Fruit fly (Drosophila melanogaster) whole organism, embryonic: ENCODE measurements around the gene Amun.

Source experiments
- Adf1 ChIP-seq: fragments of 200-800 bp; sonication (Bioruptor generic); IDR thresholded peaks from 2 replicates; pipeline ENCODE4 v1.3.6; 2022; ENCODE audit warnings: missing biosample characterization, missing genetic modification characterization
- CG10321 ChIP-seq: fragments of 200-800 bp; sonication (Bioruptor generic); IDR thresholded peaks from 2 replicates; pipeline ENCODE4 v1.3.6; 2022; ENCODE audit warnings: missing biosample characterization, missing genetic modification characterization
- CG10462 ChIP-seq: fragments of 200-800 bp; sonication (Bioruptor generic); optimal IDR thresholded peaks from 2 replicates; lab custom pipeline; 2016; ENCODE audit warnings: missing biosample characterization, missing genetic modification characterization
- CG11093 ChIP-seq: fragments of 200-800 bp; sonication (Bioruptor generic); IDR thresholded peaks from 3 replicates; pipeline ENCODE4 v1.3.6; 2022; ENCODE audit warnings: missing biosample characterization, missing genetic modification characterization
- CG11723 ChIP-seq: fragments of 200-800 bp; sonication (Bioruptor generic); optimal IDR thresholded peaks from 2 replicates; lab custom pipeline; 2017; ENCODE audit warnings: missing biosample characterization, mild to moderate bottlenecking, missing genetic modification characterization
- CG12071 ChIP-seq: fragments of 200-800 bp; sonication (Bioruptor generic); optimal IDR thresholded peaks from 3 replicates; lab custom pipeline; 2018; ENCODE audit warnings: missing biosample characterization, mild to moderate bottlenecking, missing genetic modification characterization
- CG12219 ChIP-seq: fragments of 200-800 bp; sonication (Bioruptor generic); optimal IDR thresholded peaks from 3 replicates; lab custom pipeline; 2018; ENCODE audit warnings: missing biosample characterization, mild to moderate bottlenecking, missing genetic modification characterization
- CG12299 ChIP-seq: fragments of 200-800 bp; sonication (Bioruptor generic); optimal IDR thresholded peaks from 2 replicates; lab custom pipeline; 2018; ENCODE audit warnings: missing biosample characterization, mild to moderate bottlenecking, missing genetic modification characterization
- CG16863 ChIP-seq: fragments of 200-800 bp; sonication (Bioruptor generic); optimal IDR thresholded peaks from 3 replicates; lab custom pipeline; 2016; ENCODE audit warnings: missing biosample characterization, missing genetic modification characterization
- CG17802 ChIP-seq: fragments of 200-800 bp; sonication (Bioruptor generic); optimal IDR thresholded peaks from 2 replicates; lab custom pipeline; 2018; ENCODE audit warnings: missing biosample characterization, mild to moderate bottlenecking, missing genetic modification characterization, moderate library complexity
- CG1832 ChIP-seq: fragments of 200-800 bp; sonication (Bioruptor generic); optimal IDR thresholded peaks from 2 replicates; lab custom pipeline; 2017; ENCODE audit warnings: missing biosample characterization, mild to moderate bottlenecking, missing genetic modification characterization, inconsistent platforms
- CG2199 ChIP-seq: fragments of 200-800 bp; sonication (Bioruptor generic); IDR thresholded peaks from 3 replicates; pipeline ENCODE4 v1.3.6; 2022; ENCODE audit warnings: missing biosample characterization, missing genetic modification characterization
- CG3065 ChIP-seq: fragments of 200-800 bp; sonication (Bioruptor generic); optimal IDR thresholded peaks from 2 replicates; lab custom pipeline; 2016; ENCODE audit warnings: missing biosample characterization, missing genetic modification characterization
- CG31224 ChIP-seq: fragments of 200-800 bp; sonication (Bioruptor generic); IDR thresholded peaks from 2 replicates; pipeline ENCODE4 v1.3.6; 2022; ENCODE audit warnings: missing biosample characterization, missing genetic modification characterization
- CG31388 ChIP-seq: fragments of 200-800 bp; sonication (Bioruptor generic); optimal IDR thresholded peaks from 2 replicates; lab custom pipeline; 2016; ENCODE audit warnings: missing biosample characterization, missing genetic modification characterization
- CG32767 ChIP-seq: fragments of 200-800 bp; sonication (Bioruptor generic); IDR thresholded peaks from 2 replicates; pipeline ENCODE4 v1.3.6; 2022; ENCODE audit warnings: missing biosample characterization, missing genetic modification characterization
- CG42726 ChIP-seq: fragments of 200-800 bp; sonication (Bioruptor generic); IDR thresholded peaks from 2 replicates; pipeline ENCODE4 v1.3.6; 2022; ENCODE audit warnings: missing biosample characterization, missing genetic modification characterization; ENCODE audit not compliant: partially characterized antibody
- CG4360 ChIP-seq: fragments of 200-800 bp; sonication (Bioruptor generic); IDR thresholded peaks from 2 replicates; pipeline ENCODE4 v1.3.6; 2022; ENCODE audit warnings: missing biosample characterization, missing genetic modification characterization
- CG8290 ChIP-seq, 3 experiments: fragments of 200-800 bp; sonication (Bioruptor generic); optimal IDR thresholded peaks; 2 replicates each; lab custom pipeline; 2016 to 2019; ENCODE audit warnings: missing biosample characterization in 3 of 3, missing genetic modification characterization in 3 of 3, mild to moderate bottlenecking in 2 of 3, moderate library complexity in 1 of 3
- CTCF ChIP-seq: fragments of 200-800 bp; sonication (Bioruptor generic); optimal IDR thresholded peaks from 2 replicates; lab custom pipeline; 2017; ENCODE audit warnings: missing biosample characterization, mild to moderate bottlenecking, missing genetic modification characterization, moderate library complexity
- D19A ChIP-seq: fragments of 200-800 bp; optimal IDR thresholded peaks from 3 replicates; lab custom pipeline; 2019; ENCODE audit warnings: missing biosample characterization, mild to moderate bottlenecking, missing genetic modification characterization, moderate library complexity
- Ets65A ChIP-seq: fragments of 200-800 bp; sonication (Bioruptor generic); peaks from one replicate; lab custom pipeline; 2016; ENCODE audit warnings: missing biosample characterization, missing genetic modification characterization
- Ets97D ChIP-seq: fragments of 200-800 bp; sonication (Bioruptor generic); optimal IDR thresholded peaks from 3 replicates; lab custom pipeline; 2016; ENCODE audit warnings: missing biosample characterization, missing genetic modification characterization
- GATAe ChIP-seq: fragments of 200-800 bp; sonication (Bioruptor generic); conservative IDR thresholded peaks from 2 replicates; pipeline ENCODE4 v1.3.6; 2022; ENCODE audit warnings: missing biosample characterization, missing genetic modification characterization
- H2.0 ChIP-seq: fragments of 200-800 bp; sonication (Bioruptor generic); IDR thresholded peaks from 2 replicates; pipeline ENCODE4 v1.3.6; 2022; ENCODE audit warnings: missing biosample characterization, missing genetic modification characterization
- Hr39 ChIP-seq: fragments of >200 bp; optimal IDR thresholded peaks from 2 replicates; lab custom pipeline; 2017
- Med ChIP-seq: fragments of 200-800 bp; sonication (Bioruptor generic); peaks from one replicate; lab custom pipeline; 2016; ENCODE audit warnings: missing biosample characterization, missing genetic modification characterization, mild to moderate bottlenecking, inconsistent platforms, moderate library complexity
- Oli ChIP-seq: fragments of 200-800 bp; sonication (Bioruptor generic); optimal IDR thresholded peaks from 2 replicates; lab custom pipeline; 2018; ENCODE audit warnings: missing biosample characterization, mild to moderate bottlenecking, missing genetic modification characterization, moderate library complexity
- Opbp ChIP-seq: fragments of 200-800 bp; sonication (Bioruptor generic); IDR thresholded peaks from 3 replicates; pipeline ENCODE4 v1.3.6; 2022; ENCODE audit warnings: missing biosample characterization, missing genetic modification characterization; ENCODE audit not compliant: partially characterized antibody
- Optix ChIP-seq: fragments of 200-800 bp; sonication (Bioruptor generic); IDR thresholded peaks from 3 replicates; pipeline ENCODE4 v1.3.6; 2022; ENCODE audit warnings: missing biosample characterization, missing genetic modification characterization
- Sry-δ ChIP-seq: fragments of 200-800 bp; sonication (Bioruptor generic); optimal IDR thresholded peaks from 2 replicates; lab custom pipeline; 2016; ENCODE audit warnings: missing biosample characterization, missing genetic modification characterization
- Trl ChIP-seq, 3 experiments: fragments of >200 bp in 2 of 3; fragments of 200-800 bp in 1 of 3; sonication (Bioruptor generic) in 1 of 3; optimal IDR thresholded peaks; 2 replicates in 1 of 3; 3 replicates in 2 of 3; lab custom pipeline; 2016 to 2017; ENCODE audit warnings: missing biosample characterization in 1 of 3, missing genetic modification characterization in 1 of 3
- Usf ChIP-seq: fragments of 200-800 bp; sonication (Bioruptor generic); optimal IDR thresholded peaks from 2 replicates; lab custom pipeline; 2017; ENCODE audit warnings: missing genotype, missing biosample characterization, missing genetic modification characterization
- aop ChIP-seq: fragments of 200-800 bp; sonication (Bioruptor generic); IDR thresholded peaks from 2 replicates; pipeline ENCODE4 v1.3.6; 2022; ENCODE audit warnings: missing biosample characterization, missing genetic modification characterization
- bbx ChIP-seq: fragments of 200-800 bp; sonication (Bioruptor generic); IDR thresholded peaks from 2 replicates; pipeline ENCODE4 v1.3.6; 2022; ENCODE audit warnings: missing biosample characterization, missing genetic modification characterization; ENCODE audit not compliant: partially characterized antibody
- chif ChIP-seq, 2 experiments: fragments of 200-800 bp; sonication (Bioruptor generic); optimal IDR thresholded peaks; 3 replicates each; lab custom pipeline; 2016; ENCODE audit warnings: missing biosample characterization in 2 of 2, missing genetic modification characterization in 2 of 2
- chn ChIP-seq: fragments of 200-800 bp; sonication (Bioruptor generic); optimal IDR thresholded peaks from 2 replicates; lab custom pipeline; 2016; ENCODE audit warnings: missing biosample characterization, missing genetic modification characterization
- cwo ChIP-seq: fragments of 200-800 bp; sonication (Bioruptor generic); optimal IDR thresholded peaks from 3 replicates; lab custom pipeline; 2017; ENCODE audit warnings: missing biosample characterization, missing genetic modification characterization, mild to moderate bottlenecking, moderate library complexity, missing genetic modification reagents
- dm ChIP-seq: fragments of 200-800 bp; sonication (Bioruptor generic); optimal IDR thresholded peaks from 3 replicates; lab custom pipeline; 2016; ENCODE audit warnings: missing biosample characterization, missing genetic modification characterization
- dysf ChIP-seq: fragments of 200-800 bp; sonication (Bioruptor generic); IDR thresholded peaks from 3 replicates; pipeline ENCODE4 v1.3.6; 2022; ENCODE audit warnings: missing biosample characterization, missing genetic modification characterization
- esg ChIP-seq: fragments of 200-800 bp; sonication (Bioruptor generic); conservative IDR thresholded peaks from 2 replicates; pipeline ENCODE4 v1.3.6; 2022; ENCODE audit warnings: missing biosample characterization, missing genetic modification characterization
- fu2 ChIP-seq: fragments of 200-800 bp; sonication (Bioruptor generic); optimal IDR thresholded peaks from 2 replicates; lab custom pipeline; 2016; ENCODE audit warnings: missing biosample characterization, missing genetic modification characterization
- gcm2 ChIP-seq: fragments of 200-800 bp; sonication (Bioruptor generic); optimal IDR thresholded peaks from 2 replicates; lab custom pipeline; 2016; ENCODE audit warnings: missing biosample characterization, missing genetic modification characterization
- ham ChIP-seq: fragments of 200-800 bp; sonication (Bioruptor generic); IDR thresholded peaks from 2 replicates; pipeline ENCODE4 v1.3.6; 2022; ENCODE audit warnings: missing biosample characterization, missing genetic modification characterization
- lilli ChIP-seq: fragments of 200-800 bp; sonication (Bioruptor generic); optimal IDR thresholded peaks from 3 replicates; lab custom pipeline; 2016; ENCODE audit warnings: missing biosample characterization, missing genetic modification characterization
- lmd ChIP-seq: fragments of 200-800 bp; sonication (Bioruptor generic); IDR thresholded peaks from 2 replicates; pipeline ENCODE4 v1.3.6; 2022; ENCODE audit warnings: missing biosample characterization, missing genetic modification characterization
- nerfin-2 ChIP-seq: fragments of 200-800 bp; sonication (Bioruptor generic); IDR thresholded peaks from 2 replicates; pipeline ENCODE4 v1.3.6; 2022; ENCODE audit warnings: missing biosample characterization, missing genetic modification characterization; ENCODE audit not compliant: partially characterized antibody
- pnt ChIP-seq: fragments of 200-800 bp; sonication (Bioruptor generic); optimal IDR thresholded peaks from 3 replicates; lab custom pipeline; 2016; ENCODE audit warnings: missing biosample characterization, missing genetic modification characterization
- pros ChIP-seq: fragments of 200-800 bp; sonication (Bioruptor generic); optimal IDR thresholded peaks from 3 replicates; lab custom pipeline; 2019; ENCODE audit warnings: missing biosample characterization, mild to moderate bottlenecking, missing genetic modification characterization, moderate library complexity
- slbo ChIP-seq: fragments of 200-800 bp; sonication (Bioruptor generic); IDR thresholded peaks from 2 replicates; pipeline ENCODE4 v1.3.6; 2022; ENCODE audit warnings: missing biosample characterization, missing genetic modification characterization
- sr ChIP-seq: fragments of 200-800 bp; sonication (Bioruptor generic); IDR thresholded peaks from 3 replicates; pipeline ENCODE4 v1.3.6; 2022; ENCODE audit warnings: missing biosample characterization, missing genetic modification characterization

Gene Amun

dm6 chrX:11694959-11695882 is 20.1 kb downstream of the Amun start, which contains the start of gene PhKgamma (continued):
- TF ChIP-seq sr (GFP tag; lab: Robert Waterston, UW) (no peak), pros (no peak), lmd (GFP tag; lab: Robert Waterston, UW) (no peak), GATAe (no peak), CTCF (GFP tag; lab: Kevin White, UChicago) (peak; percentile 80), Ets97D (GFP tag; lab: Kevin White, UChicago) (peak; percentile 88), pnt (no peak), Hr39 (lab: Kevin White, UChicago) (no peak), Ets65A (GFP tag; lab: Kevin White, UChicago) (peak; percentile 80), chn (GFP tag; lab: Kevin White, UChicago) (no peak), CG10462 (GFP tag; lab: Kevin White, UChicago) (no peak), ham (GFP tag; lab: Robert Waterston, UW) (no peak), esg (GFP tag; lab: Robert Waterston, UW) (no peak), Adf1 (GFP tag; lab: Robert Waterston, UW) (no peak), dysf (no peak; the same call in 2 of the 3 replicates), lilli (GFP tag; lab: Kevin White, UChicago) (no peak), CG32767 (GFP tag; lab: Robert Waterston, UW) (no peak), H2.0 (GFP tag; lab: Robert Waterston, UW) (no peak), Opbp (GFP tag; lab: Robert Waterston, UW) (peak; percentile 96), CG4360 (GFP tag; lab: Robert Waterston, UW) (peak; percentile 61), cwo (GFP tag; lab: Kevin White, UChicago) (no peak), nerfin-2 (GFP tag; lab: Robert Waterston, UW) (peak; percentile 81), chif (GFP tag; optimal IDR thresholded peaks at IDR 0.05; lab: Kevin White, UChicago) (no peak), CG12071 (GFP tag; lab: Kevin White, UChicago) (no peak), CG42726 (GFP tag; lab: Robert Waterston, UW) (peak; percentile 87), CG8290 (GFP tag; optimal IDR thresholded peaks at IDR 0.05; lab: Kevin White, UChicago) (peak; percentile 64), CG8290 (tag; optimal IDR thresholded peaks at IDR 0.05; lab: Kevin White, UChicago) (peak in 1 of 2 experiments; percentile 95), slbo (GFP tag; lab: Robert Waterston, UW) (peak; percentile 41), Med (GFP tag; lab: Kevin White, UChicago) (peak; percentile 86), CG11723 (no peak), CG3065 (GFP tag; lab: Kevin White, UChicago) (no peak), fu2 (GFP tag; lab: Kevin White, UChicago) (no peak)

DNA sequence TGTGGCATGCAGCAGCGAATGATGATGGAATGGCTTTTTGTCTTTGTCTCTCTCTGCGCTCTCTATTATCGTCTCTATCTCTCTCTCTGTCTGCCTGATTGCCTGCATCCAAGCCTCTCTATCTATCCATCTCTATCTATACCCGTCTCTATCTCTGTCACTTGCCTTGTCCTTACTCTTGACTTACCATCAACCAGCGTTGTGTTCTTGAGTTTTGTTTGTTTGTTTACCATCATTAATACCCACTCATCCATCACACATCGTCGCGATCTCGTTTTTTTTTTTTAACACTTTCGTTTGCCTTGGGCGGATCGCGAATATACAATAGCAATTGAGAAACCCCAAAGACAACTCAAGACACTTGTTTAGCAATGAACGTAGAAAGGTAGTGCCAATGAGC is 25.7 kb downstream of the Amun start:
- TF ChIP-seq Usf (GFP tag; lab: Kevin White, UChicago) = no peak
- TF ChIP-seq CG12219 (GFP tag; lab: Kevin White, UChicago) = no peak
- TF ChIP-seq CG10321 = peak; percentile 47; the same call in 1 of the 2 replicates
- TF ChIP-seq dm (GFP tag; lab: Kevin White, UChicago) = no peak
- no peak for TF ChIP-seq CG31388
- no peak for TF ChIP-seq Optix (GFP tag; lab: Robert Waterston, UW)
- no peak for TF ChIP-seq CG17802 (tag; lab: Kevin White, UChicago)
- TF ChIP-seq CG16863 (GFP tag; lab: Kevin White, UChicago) = no peak
- peak in 1 of 2 experiments; percentile 20 for TF ChIP-seq Trl (optimal IDR thresholded peaks at IDR 0.05; lab: Kevin White, UChicago)
- TF ChIP-seq Trl (GFP tag; optimal IDR thresholded peaks at IDR 0.05; lab: Kevin White, UChicago) = no peak
- no peak for TF ChIP-seq Sry-δ (GFP tag; lab: Kevin White, UChicago)
- TF ChIP-seq CG12299 (tag; lab: Kevin White, UChicago) = no peak
- TF ChIP-seq CG2199 (GFP tag; lab: Robert Waterston, UW) = no peak
- no peak for TF ChIP-seq CG31224 (GFP tag; lab: Robert Waterston, UW)
- TF ChIP-seq CG11093 (GFP tag; lab: Robert Waterston, UW) = no peak
- TF ChIP-seq CG1832 (GFP tag; lab: Kevin White, UChicago) = peak; percentile 53
- no peak for TF ChIP-seq D19A
- no peak for TF ChIP-seq gcm2 (GFP tag; lab: Kevin White, UChicago)
- no peak for TF ChIP-seq Oli (tag; lab: Kevin White, UChicago)
- TF ChIP-seq bbx = no peak
- no peak for TF ChIP-seq aop (GFP tag; lab: Robert Waterston, UW)
